Fruit fly (Drosophila melanogaster) whole organism, larva: ENCODE results near the gene CG15549.

Experiments
- noc ChIP-seq: fragments of 200-800 bp; sonication (Bioruptor generic); optimal IDR thresholded peaks from 3 replicates; lab custom pipeline; 2019; ENCODE audit warnings: missing biosample characterization, mild to moderate bottlenecking, missing genetic modification characterization, moderate library complexity

The CG15549 gene

DNA sequence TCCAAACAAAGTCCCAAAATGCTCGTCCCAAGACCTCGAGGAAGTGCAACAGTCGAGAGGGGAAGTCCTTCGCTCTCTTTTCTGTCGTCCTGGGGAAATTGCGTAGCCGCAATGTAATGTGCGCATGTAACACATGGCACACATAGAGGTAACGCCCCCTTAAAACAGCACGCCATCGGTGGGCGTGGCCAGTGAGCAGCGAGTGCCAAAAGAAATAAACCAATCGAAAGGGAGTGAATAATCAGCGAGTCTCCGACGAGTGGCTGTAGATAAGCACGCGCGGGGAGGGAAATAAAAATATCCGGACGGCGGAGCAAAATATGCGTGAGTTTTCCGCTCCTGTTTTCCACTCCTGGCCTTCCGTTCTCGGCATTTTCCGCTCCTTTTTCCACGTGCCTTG lies 27.3 kb downstream of the CG15549 start:
- TF ChIP-seq noc (tag; lab: Kevin White, UChicago), result no peak

DNA sequence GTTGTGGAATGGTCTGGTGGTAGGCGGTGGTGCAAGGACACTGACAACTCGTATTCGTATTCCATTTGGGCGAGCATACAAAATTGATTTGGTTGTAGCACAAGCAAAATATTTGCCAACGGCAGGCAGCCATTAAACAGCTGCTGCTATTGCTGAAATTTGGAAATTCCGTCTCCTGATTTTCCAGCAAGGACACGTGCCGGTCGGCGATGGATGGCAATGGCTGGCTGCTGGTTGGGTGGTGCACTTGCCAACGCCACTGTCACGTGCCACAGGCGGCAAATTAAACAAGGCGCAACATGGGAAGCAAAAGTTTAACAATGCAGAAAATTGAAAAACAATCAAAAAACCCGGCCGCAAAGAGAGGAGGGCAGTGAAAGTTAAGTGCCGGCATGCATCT lies 32.3 kb downstream of the CG15549 start:
- TF ChIP-seq noc (tag; lab: Kevin White, UChicago), result no peak

DNA sequence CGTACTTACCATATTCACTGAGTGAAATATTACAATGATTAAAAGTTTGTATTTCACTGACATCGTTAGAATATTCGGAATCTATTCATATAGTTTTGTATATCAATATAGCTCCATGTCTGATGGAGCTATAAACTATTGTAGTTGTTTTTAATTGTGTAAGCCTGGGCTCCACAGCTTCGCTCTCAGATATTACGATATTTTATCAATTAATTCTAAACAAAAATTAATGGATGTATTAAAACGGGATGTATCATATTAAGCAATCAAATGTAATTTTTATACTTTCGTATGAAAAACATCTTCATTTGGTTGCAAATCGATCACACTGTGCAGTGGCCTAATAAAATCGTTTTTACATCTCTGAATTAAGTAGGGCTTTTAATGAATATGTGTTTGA lies 34.2 kb downstream of the CG15549 start, which contains the start of gene CG33483:
TSS of gene CG33483 (minus strand) at position 101 of the 400 bp plus-strand sequence.
- no peak for TF ChIP-seq noc (tag; lab: Kevin White, UChicago)

DNA sequence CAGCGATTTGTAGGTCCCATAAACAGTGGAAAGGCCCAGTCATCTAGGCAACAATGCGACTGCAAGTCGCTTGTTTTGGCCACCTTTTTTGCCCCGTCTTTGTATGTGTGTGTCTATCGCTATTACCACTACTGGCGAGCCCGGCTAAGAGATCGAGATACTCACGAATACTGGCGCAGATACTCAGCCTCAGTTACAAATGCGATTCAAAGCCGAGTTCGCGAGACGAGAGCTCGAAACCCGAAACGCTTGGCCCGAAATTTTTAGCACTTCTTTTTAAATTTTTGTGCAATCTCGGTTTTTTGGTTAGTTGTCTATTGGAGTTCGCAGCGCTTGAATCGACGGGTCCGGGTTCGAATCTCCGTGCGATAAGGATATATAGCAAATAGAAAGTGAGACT lies 42.6 kb downstream of the CG15549 start, which contains the start of gene Cyp4c3:
TSS of gene Cyp4c3 (plus strand) at position 301 of the 400 bp plus-strand sequence.
- TF ChIP-seq noc (tag; lab: Kevin White, UChicago), result no peak

DNA sequence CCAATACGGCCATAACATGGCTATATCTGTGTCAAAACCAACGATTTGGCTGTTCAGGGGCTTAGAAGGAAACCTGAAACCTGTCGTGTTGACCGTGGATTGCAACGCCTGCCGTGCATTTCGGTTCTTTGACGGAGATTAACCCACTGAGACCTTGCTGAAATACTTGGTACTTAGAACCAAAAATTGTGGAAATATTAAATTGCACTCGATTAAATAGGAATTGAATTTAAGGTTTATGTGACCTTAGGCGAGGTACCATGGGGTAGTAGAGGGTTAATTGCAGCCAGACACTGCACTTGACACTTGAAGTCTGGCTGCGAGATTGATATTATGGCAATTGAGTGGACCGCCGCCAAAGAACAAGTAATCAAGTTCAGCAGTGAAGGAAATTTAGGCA lies 46.3 kb downstream of the CG15549 start:
- no peak for TF ChIP-seq noc (tag; lab: Kevin White, UChicago)

DNA sequence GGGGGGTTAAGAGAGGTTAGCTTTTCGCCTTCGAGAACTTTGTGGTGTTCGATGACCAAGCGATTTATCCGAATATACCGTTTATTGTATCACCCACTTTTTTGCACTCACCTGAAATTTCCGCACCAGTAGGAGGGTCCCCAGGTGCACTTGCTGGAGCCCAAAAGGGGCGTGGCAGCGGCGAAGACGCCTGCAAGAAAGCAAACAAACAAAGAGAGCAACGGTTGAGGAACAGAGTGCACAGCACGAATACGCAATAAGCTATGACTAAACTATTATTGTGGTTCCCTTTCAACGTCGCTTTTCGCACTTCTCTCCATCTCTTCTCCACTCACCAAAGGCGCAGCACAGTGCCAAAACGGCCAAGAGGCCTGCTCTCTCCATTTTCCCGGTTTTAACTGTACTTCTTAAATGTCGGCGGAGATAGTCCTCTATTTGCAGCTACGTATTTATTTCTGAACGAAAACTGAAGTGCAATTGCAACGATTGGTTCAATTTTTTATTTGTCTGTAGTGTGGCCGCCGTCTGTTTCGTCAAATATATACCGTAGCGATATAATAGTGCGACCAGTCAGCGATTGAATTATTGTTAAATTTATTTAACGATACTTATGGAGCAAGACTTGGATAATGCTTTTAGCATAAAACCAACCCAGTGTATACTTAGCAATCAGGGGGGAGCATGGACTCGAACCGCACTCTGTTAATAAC lies 47.6 kb downstream of the CG15549 start, which contains the start of gene Sap-r:
TSS of gene Sap-r (minus strand) at position 513 of the 710 bp plus-strand sequence.
- no peak for TF ChIP-seq noc (tag; lab: Kevin White, UChicago)

DNA sequence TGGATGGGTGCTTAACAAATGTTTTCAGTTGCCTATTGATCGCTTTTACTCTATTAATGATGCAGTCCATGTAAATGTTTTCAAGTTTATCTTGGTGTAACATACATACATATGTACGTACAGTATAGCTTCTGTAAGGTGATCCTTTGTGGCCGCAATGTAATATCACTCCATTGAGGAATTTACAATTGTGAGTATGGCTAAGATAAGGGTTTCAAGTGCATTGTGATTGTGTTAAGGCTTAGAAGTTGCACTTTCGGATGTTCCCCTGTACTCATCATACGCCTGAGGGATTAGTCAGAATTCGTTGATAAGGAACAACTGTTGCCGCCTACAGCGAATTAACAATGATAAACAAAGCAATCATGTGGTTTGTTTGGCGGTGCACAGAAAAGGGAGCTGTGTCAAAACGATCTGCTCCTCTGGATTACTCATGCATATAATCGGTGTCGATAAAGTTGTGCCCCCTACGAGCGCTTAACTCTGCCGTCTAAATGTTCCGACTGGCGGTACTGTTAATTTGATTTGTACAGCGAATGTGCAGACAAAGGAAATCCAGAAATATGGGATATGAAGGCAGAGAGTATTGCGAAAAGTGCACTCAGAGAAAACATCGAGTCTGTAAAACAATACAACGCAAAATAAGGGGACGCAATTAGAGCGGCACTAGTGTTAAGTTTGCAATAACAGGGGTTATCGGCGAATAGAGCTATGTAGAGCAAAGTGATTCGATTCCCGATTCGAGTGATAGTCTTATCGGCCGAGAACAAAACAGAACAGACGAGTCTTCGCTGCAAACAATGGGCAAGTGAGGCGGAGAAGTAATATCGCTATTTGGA lies 48.4 kb downstream of the CG15549 start:
- peak; percentile 69 for TF ChIP-seq noc (tag; lab: Kevin White, UChicago)

DNA sequence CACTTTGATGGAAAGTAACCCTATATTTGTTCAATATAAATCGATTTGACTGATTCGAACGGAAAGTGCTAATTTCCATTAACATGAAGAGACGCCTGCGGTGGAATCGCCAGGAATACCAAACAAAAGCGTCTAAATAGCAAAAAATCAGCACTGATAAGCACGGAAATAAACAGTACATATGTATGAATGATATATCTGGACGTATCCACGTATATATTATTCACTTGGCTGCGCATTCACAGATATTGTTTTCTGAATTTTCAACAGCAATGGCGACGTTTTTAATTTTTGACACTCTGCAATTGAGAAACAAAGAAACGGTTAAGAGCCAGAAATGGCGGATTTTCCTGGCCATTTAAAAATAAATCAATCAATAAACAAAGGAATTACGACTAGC lies 49.0 kb downstream of the CG15549 start:
- no peak for TF ChIP-seq noc (tag; lab: Kevin White, UChicago)

DNA sequence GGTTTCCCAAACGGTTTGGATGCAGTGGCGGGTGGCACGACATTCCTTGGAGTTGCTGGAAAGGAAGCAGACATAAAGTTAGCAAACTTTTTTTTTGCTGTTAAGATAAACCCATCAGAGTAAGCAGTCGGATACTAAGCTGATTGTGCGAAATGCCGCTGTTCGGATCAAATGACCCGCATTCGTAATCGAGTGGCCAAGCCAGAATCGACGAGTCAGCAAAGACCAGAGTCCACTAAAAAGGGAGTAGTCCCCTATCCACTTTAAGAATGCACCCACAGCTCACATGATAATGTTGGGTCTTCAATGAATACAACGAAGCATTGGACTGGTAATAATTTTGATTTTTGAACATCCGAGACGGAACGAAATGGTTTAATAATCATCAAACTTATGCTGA lies 49.5 kb downstream of the CG15549 start:
- TF ChIP-seq noc (tag; lab: Kevin White, UChicago), result no peak
